Fruit fly (Drosophila melanogaster): ENCODE data around the gene bif.
A peak's percentile ranks its signal among the peaks of the same experiment; 100 is the strongest.

Gene bif

dm6 chrX:11657140-11657539, 21.6 kb upstream of the bif start (continued):
- TF ChIP-seq CG1024 (GFP tag; IDR thresholded peaks at IDR 0.05) (no peak), corto (GFP tag; optimal IDR thresholded peaks at IDR 0.05) (no peak), crc (GFP tag; optimal IDR thresholded peaks at IDR 0.05) (no peak), gsb-n (tag; optimal IDR thresholded peaks at IDR 0.05) (peak; percentile 32), bcd (GFP tag; optimal IDR thresholded peaks at IDR 0.05) (peak; percentile 51), CG5245 (GFP tag; optimal IDR thresholded peaks at IDR 0.05) (peak; percentile 8), CG3407 (GFP tag; optimal IDR thresholded peaks at IDR 0.05) (peak; percentile 15), schlank (tag; optimal IDR thresholded peaks at IDR 0.05) (no peak), D19B (GFP tag; optimal IDR thresholded peaks at IDR 0.05) (no peak), Chrac-16 (GFP tag; optimal IDR thresholded peaks at IDR 0.05) (peak; percentile 23), trem (tag; optimal IDR thresholded peaks at IDR 0.05) (peak; percentile 16), CG4404 (GFP tag; IDR thresholded peaks at IDR 0.05) (0 out of 2 replicates have a peak, but pooled peaks have one; percentile 9), Nf-YA (GFP tag; IDR thresholded peaks at IDR 0.05) (no peak), bab2 (GFP tag; optimal IDR thresholded peaks at IDR 0.05) (peak; percentile 57), CG10366 (GFP tag; IDR thresholded peaks at IDR 0.05) (peak; percentile 27; the same call in 1 of the 2 replicates), CG8290 (GFP tag; optimal IDR thresholded peaks at IDR 0.05) (no peak), CG8290 (tag; optimal IDR thresholded peaks at IDR 0.05) (peak in 1 of 2 experiments; percentile 16), CG17568 (GFP tag; optimal IDR thresholded peaks at IDR 0.05) (no peak), bowl (GFP tag; IDR thresholded peaks at IDR 0.05) (no peak), tin (GFP tag; optimal IDR thresholded peaks at IDR 0.05) (peak; percentile 39), CG33213 (GFP tag; optimal IDR thresholded peaks at IDR 0.05) (peak; percentile 15), insv (GFP tag; optimal IDR thresholded peaks at IDR 0.05) (no peak), crol (GFP tag; IDR thresholded peaks at IDR 0.05) (no peak), h (optimal IDR thresholded peaks at IDR 0.05) (no peak), ttk (GFP tag; IDR thresholded peaks at IDR 0.05) (0 out of 2 replicates have a peak, but pooled peaks have one; percentile 21), esg (GFP tag; conservative IDR thresholded peaks at IDR 0.05) (peak; percentile 40), CG15696 (tag; optimal IDR thresholded peaks at IDR 0.05) (peak; percentile 50), vfl (GFP tag; optimal IDR thresholded peaks at IDR 0.05) (no peak), CG8281 (tag; optimal IDR thresholded peaks at IDR 0.05) (peak; percentile 2), CG17385 (GFP tag; optimal IDR thresholded peaks at IDR 0.05) (peak; percentile 49), inv (GFP tag; IDR thresholded peaks at IDR 0.05; ENCODE audit: partially characterized antibody) (no peak), CG1529 (GFP tag; optimal IDR thresholded peaks at IDR 0.05) (no peak), pnt (GFP tag; optimal IDR thresholded peaks at IDR 0.05) (no peak), CG30020 (tag; optimal IDR thresholded peaks at IDR 0.05) (no peak), CG3281 (GFP tag; optimal IDR thresholded peaks at IDR 0.05) (peak; percentile 57), Hmr (GFP tag; optimal IDR thresholded peaks at IDR 0.05) (peak; percentile 75), trh (GFP tag; optimal IDR thresholded peaks at IDR 0.05) (no peak), pho (GFP tag; optimal IDR thresholded peaks at IDR 0.05) (peak; percentile 25), Neu2 (GFP tag; optimal IDR thresholded peaks at IDR 0.05; ENCODE audit: borderline replicate concordance) (no peak), CG17802 (tag; optimal IDR thresholded peaks at IDR 0.05) (no peak), wor (GFP tag; IDR thresholded peaks at IDR 0.05) (no peak), CG10565 (GFP tag; optimal IDR thresholded peaks at IDR 0.05) (no peak), so (GFP tag; IDR thresholded peaks at IDR 0.05) (peak; percentile 69; the same call in 2 of the 3 replicates), lab (GFP tag; optimal IDR thresholded peaks at IDR 0.05) (peak; percentile 72), Atf3 (GFP tag; optimal IDR thresholded peaks at IDR 0.05) (no peak), Ssrp (tag; optimal IDR thresholded peaks at IDR 0.05) (peak; percentile 29), dmrt99B (tag; optimal IDR thresholded peaks at IDR 0.05) (peak; percentile 78), jing (GFP tag; optimal IDR thresholded peaks at IDR 0.05) (no peak), Hmx (GFP tag; optimal IDR thresholded peaks at IDR 0.05) (no peak), Sox100B (GFP tag; optimal IDR thresholded peaks at IDR 0.05) (peak; percentile 36), CG10267 (tag; optimal IDR thresholded peaks at IDR 0.05) (peak; percentile 55), CG18599 (GFP tag; optimal IDR thresholded peaks at IDR 0.05) (peak; percentile 86)

Data from whole organism, embryonic.